Comparison of ENCODE assay signal across 1 fruit fly cellular context in genomic region chrX:15583842-15584441, dm6.
TF ChIP-seq lines count a peak whose summit lies in the region.

No protein-coding gene starts in this region.

TF ChIP-seq in whole organism, embryonic, 481 proteins besides CTCF, POLR2A, EP300 and RAD21 (continued from another document):
- TF ChIP-seq ftz-f1 (GFP tag; optimal IDR thresholded peaks at IDR 0.05; lab: Kevin White, UChicago) (no peak), CG31441 (GFP tag; IDR thresholded peaks at IDR 0.05; lab: Robert Waterston, UW) (no peak), CG32772 (GFP tag; IDR thresholded peaks at IDR 0.05; lab: Robert Waterston, UW) (no peak), CG14965 (GFP tag; optimal IDR thresholded peaks at IDR 0.05; lab: Kevin White, UChicago; ENCODE audit: borderline replicate concordance) (no peak), ERR (GFP tag; optimal IDR thresholded peaks at IDR 0.05; lab: Kevin White, UChicago) (no peak)
TF ChIP-seq in whole organism, embryonic: peak in this region for 7.
